Fruit fly (Drosophila melanogaster): Measurements from ENCODE around the gene Cox17.

The Cox17 gene

dm6 chrX:15084580-15085138 is at the start of gene Cox17 (continued):
- TF ChIP-seq slp2 (GFP tag; optimal IDR thresholded peaks at IDR 0.05) (peak; percentile 38), Hey (tag; optimal IDR thresholded peaks at IDR 0.05) (peak; percentile 36), CG13123 (GFP tag; optimal IDR thresholded peaks at IDR 0.05) (peak; percentile 65), CG7963 (GFP tag; IDR thresholded peaks at IDR 0.05; ENCODE audit: partially characterized antibody) (peak; percentile 47; the same call in 1 of the 3 replicates), CG11560 (tag; IDR thresholded peaks at IDR 0.05) (peak; percentile 47; the same call in 1 of the 3 replicates), dpn (GFP tag; optimal IDR thresholded peaks at IDR 0.05) (peak; percentile 75 to 82), ac (GFP tag; optimal IDR thresholded peaks at IDR 0.05) (no peak), PHDP (tag; optimal IDR thresholded peaks at IDR 0.05) (peak; percentile 73), toy (GFP tag; IDR thresholded peaks at IDR 0.05) (no peak), Blimp-1 (GFP tag; optimal IDR thresholded peaks at IDR 0.05) (peak; percentile 73), hb (GFP tag; IDR thresholded peaks at IDR 0.05; ENCODE audit: partially characterized antibody) (peak; percentile 67; the same call in 1 of the 3 replicates), sna (GFP tag; IDR thresholded peaks at IDR 0.05; ENCODE audit: partially characterized antibody) (peak; percentile 75), CG4820 (GFP tag; optimal IDR thresholded peaks at IDR 0.05) (peak; percentile 74), CG12219 (GFP tag; optimal IDR thresholded peaks at IDR 0.05) (peak; percentile 49), en (GFP tag; optimal IDR thresholded peaks at IDR 0.05) (no peak), CG3847 (GFP tag; IDR thresholded peaks at IDR 0.05) (peak; percentile 83), CG30431 (GFP tag; optimal IDR thresholded peaks at IDR 0.05) (peak; percentile 66), Kr (GFP tag; optimal IDR thresholded peaks at IDR 0.05) (no peak), btn (GFP tag; optimal IDR thresholded peaks at IDR 0.05) (no peak), wdn (GFP tag; IDR thresholded peaks at IDR 0.05) (no peak), Opbp (GFP tag; IDR thresholded peaks at IDR 0.05; ENCODE audit: partially characterized antibody) (peak; percentile 56; the same call in 2 of the 3 replicates), CrebB (tag; optimal IDR thresholded peaks at IDR 0.05) (peak; percentile 22), ftz-f1 (GFP tag; optimal IDR thresholded peaks at IDR 0.05) (peak; percentile 67), E2f1 (GFP tag; IDR thresholded peaks at IDR 0.05) (peak; percentile 69), CkIIα-i1 (GFP tag; IDR thresholded peaks at IDR 0.05) (no peak), stwl (tag; optimal IDR thresholded peaks at IDR 0.05) (peak; percentile 49), CG6175 (GFP tag; IDR thresholded peaks at IDR 0.05) (no peak), CG11723 (GFP tag; optimal IDR thresholded peaks at IDR 0.05) (peak; percentile 70), pfk (GFP tag; optimal IDR thresholded peaks at IDR 0.05) (no peak), CG2199 (GFP tag; IDR thresholded peaks at IDR 0.05) (no peak), NFAT (GFP tag; IDR thresholded peaks at IDR 0.05) (peak; percentile 56), NfI (GFP tag; optimal IDR thresholded peaks at IDR 0.05) (peak; percentile 81), CG31365 (tag; optimal IDR thresholded peaks at IDR 0.05) (no peak), ap (GFP tag; IDR thresholded peaks at IDR 0.05) (no peak), Nf-YA (GFP tag; IDR thresholded peaks at IDR 0.05) (no peak), Sox100B (GFP tag; optimal IDR thresholded peaks at IDR 0.05) (peak; percentile 90), Hr51 (GFP tag; optimal IDR thresholded peaks at IDR 0.05) (peak; percentile 59 to 82), prd (optimal IDR thresholded peaks at IDR 0.05) (no peak), prd (GFP tag; IDR thresholded peaks at IDR 0.05) (peak; percentile 79), so (GFP tag; IDR thresholded peaks at IDR 0.05) (peak; percentile 32; the same call in 1 of the 3 replicates), Gug (GFP tag; IDR thresholded peaks at IDR 0.05) (peak; percentile 80; the same call in 2 of the 4 replicates), Camta (GFP tag; optimal IDR thresholded peaks at IDR 0.05) (peak; percentile 48), CG14667 (GFP tag; IDR thresholded peaks at IDR 0.05) (peak; percentile 64), Usf (GFP tag; optimal IDR thresholded peaks at IDR 0.05) (peak; percentile 69), CG5180 (GFP tag; optimal IDR thresholded peaks at IDR 0.05) (peak; percentile 66), hth (optimal IDR thresholded peaks at IDR 0.05) (no peak), CG17359 (tag; optimal IDR thresholded peaks at IDR 0.05) (peak; percentile 73), dm (GFP tag; optimal IDR thresholded peaks at IDR 0.05) (peak; percentile 76), CG17568 (GFP tag; optimal IDR thresholded peaks at IDR 0.05) (peak; percentile 56), kni (GFP tag; optimal IDR thresholded peaks at IDR 0.05) (peak; percentile 47)

Measured in whole organism, embryonic.